Worm (Caenorhabditis elegans): Measurements from ENCODE around the gene F02E11.2.

F02E11.2 gene

DNA sequence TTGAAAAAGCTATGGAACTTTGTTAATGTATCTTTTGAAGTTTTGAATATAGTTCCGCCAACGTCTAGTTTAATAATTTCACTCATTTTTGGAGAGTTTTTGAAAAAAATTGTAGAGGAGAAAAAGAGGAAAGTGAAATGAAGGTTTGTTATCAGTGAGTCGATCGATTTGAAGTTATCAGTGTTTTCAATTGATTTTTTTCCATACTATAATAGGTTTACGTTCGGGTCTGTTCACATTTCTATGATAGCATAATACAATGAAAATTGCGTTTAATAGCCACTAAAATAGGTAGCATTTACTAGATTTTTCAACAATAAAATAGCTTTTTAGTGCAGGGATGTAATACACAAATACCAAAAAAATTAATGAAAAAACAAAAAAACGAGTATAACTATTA, 37.4 kb upstream of the F02E11.2 start, which contains the start of gene ZC239.16:
Gene ZC239.16 (minus strand): TSS at position 120 of the 400 bp plus-strand sequence.
- TF ChIP-seq mab-5 (tag; optimal IDR thresholded peaks at IDR 0.05) (no peak), fos-1 (tag; optimal IDR thresholded peaks at IDR 0.05) (peak; percentile 63), ceh-16 (tag; optimal IDR thresholded peaks at IDR 0.05) (no peak)

DNA sequence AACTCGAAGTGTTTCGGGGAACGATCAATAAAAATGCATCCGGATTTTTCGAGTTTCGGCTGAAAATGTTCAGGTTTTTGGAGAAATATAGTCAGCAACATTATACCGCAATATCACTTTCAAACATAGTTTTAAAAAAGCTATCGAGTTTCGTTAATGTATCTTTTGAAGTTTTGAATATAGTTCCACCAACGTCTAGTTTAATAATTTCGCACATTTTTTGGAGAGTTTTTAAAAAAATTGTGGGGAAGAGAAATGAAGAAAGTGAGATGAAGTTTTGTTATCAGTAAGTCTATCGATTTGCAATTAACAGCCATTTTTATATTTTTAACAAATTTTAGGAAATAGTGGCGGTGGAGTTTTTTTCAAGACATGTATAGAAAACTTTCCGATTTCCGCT, 36.8 kb upstream of the F02E11.2 start, which contains the start of gene ZC239.17:
Gene ZC239.17 (minus strand): TSS at position 101 of the 400 bp plus-strand sequence.
- no peak for TF ChIP-seq ama-1 (optimal IDR thresholded peaks at IDR 0.05)
- TF ChIP-seq nhr-237 (tag; optimal IDR thresholded peaks at IDR 0.05): no peak
- TF ChIP-seq sem-4 (tag; optimal IDR thresholded peaks at IDR 0.05): no peak
- no peak for TF ChIP-seq Y55F3AM.14 (GFP tag; optimal IDR thresholded peaks at IDR 0.05)
- TF ChIP-seq alr-1 (tag; optimal IDR thresholded peaks at IDR 0.05): no peak
- TF ChIP-seq mbf-1 (tag; optimal IDR thresholded peaks at IDR 0.05): no peak
- no peak for TF ChIP-seq nhr-10 (tag; optimal IDR thresholded peaks at IDR 0.05)
- no peak for TF ChIP-seq nhr-77 (tag; optimal IDR thresholded peaks at IDR 0.05)
- TF ChIP-seq lin-11 (tag; optimal IDR thresholded peaks at IDR 0.05): no peak
- TF ChIP-seq sma-3 (GFP tag; optimal IDR thresholded peaks at IDR 0.05): no peak
- TF ChIP-seq nhr-11 (tag; optimal IDR thresholded peaks at IDR 0.05): no peak
- no peak for TF ChIP-seq nhr-25 (tag; optimal IDR thresholded peaks at IDR 0.05)
- no peak for TF ChIP-seq gmeb-1 (tag; optimal IDR thresholded peaks at IDR 0.05)
- TF ChIP-seq dmd-4 (tag; optimal IDR thresholded peaks at IDR 0.05): no peak
- no peak for TF ChIP-seq lin-39 (tag; optimal IDR thresholded peaks at IDR 0.05)
- no peak for TF ChIP-seq sma-9 (GFP tag; optimal IDR thresholded peaks at IDR 0.05)
- TF ChIP-seq sma-9 (tag; optimal IDR thresholded peaks at IDR 0.05): no peak

DNA sequence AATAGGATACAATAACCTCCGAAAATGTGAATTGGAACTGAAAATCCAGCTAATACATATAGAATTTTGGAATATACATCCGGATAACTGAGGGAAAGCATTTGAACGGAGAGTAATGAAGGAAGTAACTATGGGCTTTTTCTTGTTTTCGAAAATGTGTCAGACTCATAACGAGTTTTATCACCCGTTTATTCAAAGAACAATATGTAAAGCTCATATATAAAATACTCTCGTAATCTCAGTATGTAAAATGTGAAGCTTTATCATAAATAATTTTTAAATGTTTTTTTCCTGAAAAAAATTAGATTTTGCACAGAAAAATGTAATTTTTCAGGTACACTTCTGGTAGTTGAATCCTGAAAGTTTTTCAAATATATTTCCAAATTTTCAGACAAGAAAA, 32.2 kb upstream of the F02E11.2 start, which contains the start of gene srh-297:
Gene srh-297 (minus strand): TSS at position 101 of the 400 bp plus-strand sequence.
- TF ChIP-seq nhr-237 (tag; optimal IDR thresholded peaks at IDR 0.05) (no peak), elt-3 (tag; optimal IDR thresholded peaks at IDR 0.05) (no peak), nhr-25 (tag; optimal IDR thresholded peaks at IDR 0.05) (no peak)

DNA sequence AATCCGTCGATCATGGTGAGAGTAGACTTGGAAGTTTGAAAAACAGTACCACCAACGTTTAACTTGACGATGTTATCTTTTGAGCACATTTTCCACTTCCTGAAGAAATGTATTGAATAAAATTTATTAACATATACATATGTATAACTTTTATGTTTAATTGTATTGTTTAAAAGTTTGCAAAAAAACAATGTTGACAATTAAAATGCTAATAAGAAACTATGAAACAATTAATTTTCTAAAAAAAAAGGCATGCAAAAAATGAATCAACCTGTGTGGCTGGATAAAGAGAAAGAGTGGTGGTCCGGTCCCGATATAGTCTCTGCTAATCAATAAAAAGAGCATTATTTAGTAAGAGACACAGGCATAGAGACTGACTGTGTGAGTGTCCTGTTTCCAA, 27.9 kb upstream of the F02E11.2 start, which contains the start of gene C17F4.8:
Gene C17F4.8 (minus strand): TSS at position 101 of the 400 bp plus-strand sequence.
- TF ChIP-seq fos-1 (tag; optimal IDR thresholded peaks at IDR 0.05): no peak
- TF ChIP-seq gmeb-1 (tag; optimal IDR thresholded peaks at IDR 0.05): no peak
- TF ChIP-seq nhr-12 (tag; optimal IDR thresholded peaks at IDR 0.05): no peak
- TF ChIP-seq unc-55 (GFP tag; optimal IDR thresholded peaks at IDR 0.05): no peak
- TF ChIP-seq mbf-1 (tag; optimal IDR thresholded peaks at IDR 0.05): no peak
- no peak for TF ChIP-seq unc-62 (GFP tag; optimal IDR thresholded peaks at IDR 0.05)
- no peak for TF ChIP-seq ceh-82 (tag; optimal IDR thresholded peaks at IDR 0.05)
- TF ChIP-seq R02D3.7 (tag; optimal IDR thresholded peaks at IDR 0.05): no peak
- TF ChIP-seq mdl-1 (tag; optimal IDR thresholded peaks at IDR 0.05): no peak
- no peak for TF ChIP-seq snpc-4 (tag; optimal IDR thresholded peaks at IDR 0.05)
- TF ChIP-seq sma-3 (GFP tag; optimal IDR thresholded peaks at IDR 0.05): no peak
- TF ChIP-seq sma-9 (GFP tag; optimal IDR thresholded peaks at IDR 0.05): no peak
- TF ChIP-seq sma-9 (tag; optimal IDR thresholded peaks at IDR 0.05): no peak
- no peak for TF ChIP-seq egl-27 (tag; optimal IDR thresholded peaks at IDR 0.05)
- no peak for TF ChIP-seq lsy-2 (tag; optimal IDR thresholded peaks at IDR 0.05)
- TF ChIP-seq aly-2 (tag; optimal IDR thresholded peaks at IDR 0.05): no peak
- TF ChIP-seq nhr-10 (tag; optimal IDR thresholded peaks at IDR 0.05): no peak
- no peak for TF ChIP-seq ceh-16 (tag; optimal IDR thresholded peaks at IDR 0.05)
- TF ChIP-seq Y55F3AM.14 (GFP tag; optimal IDR thresholded peaks at IDR 0.05): no peak
- no peak for TF ChIP-seq nhr-237 (tag; optimal IDR thresholded peaks at IDR 0.05)
- no peak for TF ChIP-seq elt-1 (tag; optimal IDR thresholded peaks at IDR 0.05)

ce11 chrII:3237038-3237521, 25.5 kb upstream of the F02E11.2 start, which contains the start of the genes srz-67 and C17F4.11:
Gene srz-67 (minus strand): TSS chrII:3237138.
Gene C17F4.11 (plus strand): TSS chrII:3237471.
- no peak for TF ChIP-seq lin-39 (tag; optimal IDR thresholded peaks at IDR 0.05)
- no peak for TF ChIP-seq snpc-4 (tag; optimal IDR thresholded peaks at IDR 0.05)
- TF ChIP-seq sem-4 (tag; optimal IDR thresholded peaks at IDR 0.05): no peak

- TF ChIP-seq sma-3 (GFP tag; optimal IDR thresholded peaks at IDR 0.05): no peak
Observed at ce11 chrII:3240207-3240606, 22.4 kb upstream of the F02E11.2 start, which contains the start of gene C17F4.3. Gene C17F4.3 (plus strand): TSS chrII:3240507.
